Fruit fly (Drosophila melanogaster): Measurements from ENCODE around the gene Pde11.

Gene Pde11

DNA sequence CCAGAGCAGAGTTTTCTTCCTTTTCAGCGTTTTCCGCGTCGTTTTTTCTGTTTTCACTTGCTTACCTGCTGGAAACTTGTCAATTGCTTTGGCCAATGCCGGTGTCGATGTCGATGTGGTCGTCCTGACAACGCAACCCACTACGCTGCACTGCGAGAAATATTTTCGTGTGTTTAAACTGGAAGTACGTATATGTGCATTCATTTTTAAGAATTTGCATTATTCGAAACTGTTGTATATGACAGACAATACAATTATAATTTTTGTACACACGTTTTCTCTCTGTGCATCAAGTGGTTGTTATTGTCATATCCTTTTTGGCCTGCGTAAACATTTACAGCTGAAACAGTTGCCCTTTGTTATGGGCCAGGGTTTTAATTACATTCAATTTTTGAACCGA is 25.9 kb upstream of the Pde11 start, which contains the start of gene IFT46:
TSS of gene IFT46 (minus strand) at position 88 of the 400 bp plus-strand sequence.
- TF ChIP-seq CG12768 (GFP tag; optimal IDR thresholded peaks at IDR 0.05) (no peak), tj (GFP tag; optimal IDR thresholded peaks at IDR 0.05) (no peak), cnc (optimal IDR thresholded peaks at IDR 0.05) (no peak), cic (GFP tag; optimal IDR thresholded peaks at IDR 0.05) (no peak), CG14711 (tag; optimal IDR thresholded peaks at IDR 0.05) (no peak), ovo (GFP tag; optimal IDR thresholded peaks at IDR 0.05) (no peak), CG11617 (GFP tag; optimal IDR thresholded peaks at IDR 0.05) (no peak), Crg-1 (GFP tag; optimal IDR thresholded peaks at IDR 0.05) (no peak), Mnt (GFP tag; optimal IDR thresholded peaks at IDR 0.05) (no peak), pad (GFP tag; optimal IDR thresholded peaks at IDR 0.05) (no peak), CG1620 (GFP tag; optimal IDR thresholded peaks at IDR 0.05) (no peak), Hr96 (GFP tag; optimal IDR thresholded peaks at IDR 0.05) (no peak), CG33017 (tag; optimal IDR thresholded peaks at IDR 0.05) (no peak), CG5204 (GFP tag; optimal IDR thresholded peaks at IDR 0.05) (no peak)

DNA sequence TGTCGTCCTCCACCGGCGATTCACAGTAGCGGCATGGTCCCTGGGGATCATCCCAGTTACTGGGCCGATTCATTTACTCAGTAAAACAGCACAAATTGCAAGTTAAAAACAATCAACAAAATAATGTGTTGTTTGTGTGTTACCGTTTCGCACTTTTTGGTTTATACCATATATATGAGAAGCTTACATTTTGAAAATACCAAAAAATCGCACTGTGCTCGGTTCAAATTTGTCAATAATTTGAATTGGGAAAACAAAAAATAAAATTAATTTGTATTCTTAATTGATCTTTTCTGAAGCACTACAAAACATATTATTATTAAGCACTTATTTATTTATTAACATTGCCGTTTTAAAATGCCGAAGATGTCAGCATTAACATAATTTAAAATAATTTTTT is 22.0 kb upstream of the Pde11 start, which contains the start of gene Atac2:
TSS of gene Atac2 (minus strand) at position 144 of the 400 bp plus-strand sequence.
- TF ChIP-seq CG11617 (GFP tag; optimal IDR thresholded peaks at IDR 0.05) (no peak), Crg-1 (GFP tag; optimal IDR thresholded peaks at IDR 0.05) (no peak), CG5204 (GFP tag; optimal IDR thresholded peaks at IDR 0.05) (no peak), Mnt (GFP tag; optimal IDR thresholded peaks at IDR 0.05) (no peak)

DNA sequence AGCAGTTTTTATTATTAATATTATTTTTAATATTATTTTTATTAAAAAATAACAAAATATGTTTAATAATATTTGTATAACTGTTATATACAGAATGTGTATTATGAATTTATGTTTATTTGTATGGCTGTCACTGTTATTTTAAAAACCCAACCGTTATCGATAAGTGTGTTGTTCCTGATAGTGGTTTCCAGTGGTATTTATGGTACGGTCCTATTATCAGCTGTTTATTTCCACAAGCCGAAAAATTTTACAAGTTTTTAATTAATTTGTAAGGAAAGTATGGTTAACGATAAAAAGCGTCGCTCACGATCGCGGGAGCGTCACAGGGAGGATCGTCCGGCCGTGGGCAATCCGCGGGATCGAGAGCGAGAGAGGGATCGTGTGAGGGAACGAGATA is 16.5 kb upstream of the Pde11 start, which contains the start of gene CG10333:
TSS of gene CG10333 (plus strand) at position 191 of the 400 bp plus-strand sequence.
- no peak for TF ChIP-seq kay (GFP tag; ENCODE audit: borderline replicate concordance)
- TF ChIP-seq CG7101 (tag; optimal IDR thresholded peaks at IDR 0.05): no peak
- TF ChIP-seq ovo (GFP tag; optimal IDR thresholded peaks at IDR 0.05): no peak
- no peak for TF ChIP-seq CG1620 (GFP tag; optimal IDR thresholded peaks at IDR 0.05)
- TF ChIP-seq bab1 (GFP tag; optimal IDR thresholded peaks at IDR 0.05): peak; percentile 11

DNA sequence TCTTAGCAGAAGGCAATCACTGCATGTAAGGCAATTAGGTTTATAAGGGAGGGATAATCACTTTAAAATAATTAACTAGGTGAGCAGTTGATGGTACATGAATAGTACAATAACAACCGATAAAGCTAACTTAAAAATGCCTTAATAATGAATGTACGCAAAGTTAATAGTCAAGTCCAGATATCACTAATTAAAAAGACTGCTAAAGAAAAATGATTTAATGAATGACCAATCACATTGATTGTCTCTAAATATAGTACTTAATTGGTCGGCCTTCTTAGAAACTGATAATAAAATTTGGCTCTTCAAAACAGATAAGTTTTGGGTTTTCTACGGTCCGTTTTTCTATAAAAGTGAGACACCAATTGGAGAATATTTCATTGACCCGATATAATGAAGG is 15.4 kb upstream of the Pde11 start, which contains the start of gene CG31789:
TSS of gene CG31789 (plus strand) at position 380 of the 400 bp plus-strand sequence.
- TF ChIP-seq cic (GFP tag; optimal IDR thresholded peaks at IDR 0.05) (no peak), toe (GFP tag; optimal IDR thresholded peaks at IDR 0.05) (no peak), bab1 (GFP tag; optimal IDR thresholded peaks at IDR 0.05) (no peak), CG33017 (tag; optimal IDR thresholded peaks at IDR 0.05) (no peak), Hr96 (GFP tag; optimal IDR thresholded peaks at IDR 0.05) (no peak), cnc (optimal IDR thresholded peaks at IDR 0.05) (no peak), CG11617 (GFP tag; optimal IDR thresholded peaks at IDR 0.05) (no peak), CG7045 (GFP tag; optimal IDR thresholded peaks at IDR 0.05) (no peak), Mnt (GFP tag; optimal IDR thresholded peaks at IDR 0.05) (no peak), Crg-1 (GFP tag; optimal IDR thresholded peaks at IDR 0.05) (no peak), kay (GFP tag; ENCODE audit: borderline replicate concordance) (no peak), CG1620 (GFP tag; optimal IDR thresholded peaks at IDR 0.05) (no peak), CG5204 (GFP tag; optimal IDR thresholded peaks at IDR 0.05) (no peak), Clk (GFP tag; optimal IDR thresholded peaks at IDR 0.05) (no peak), ovo (GFP tag; optimal IDR thresholded peaks at IDR 0.05) (no peak)

DNA sequence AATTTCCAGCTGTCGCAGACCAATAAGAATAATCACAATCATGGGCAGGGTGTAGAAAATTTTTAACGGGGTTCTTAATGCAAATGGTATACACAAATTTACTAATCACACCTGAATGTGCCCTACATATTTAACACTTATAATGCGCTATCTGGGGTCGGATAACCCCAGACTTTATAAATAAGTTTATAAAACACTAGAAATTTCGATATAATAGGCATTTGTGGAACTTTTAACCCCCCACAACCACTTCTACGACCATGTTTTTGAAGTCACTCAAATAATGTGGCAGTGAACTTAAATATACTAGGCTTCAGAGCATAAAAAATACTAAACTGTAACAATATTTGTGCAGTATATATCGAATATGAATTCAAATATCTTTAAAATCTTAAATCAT is 14.8 kb upstream of the Pde11 start, which contains the start of gene CG10413:
TSS of gene CG10413 (minus strand) at position 264 of the 400 bp plus-strand sequence.
- TF ChIP-seq kay (GFP tag; ENCODE audit: borderline replicate concordance) (no peak), cic (GFP tag; optimal IDR thresholded peaks at IDR 0.05) (peak; percentile 88), CG12768 (GFP tag; optimal IDR thresholded peaks at IDR 0.05) (peak; percentile 98), bab1 (GFP tag; optimal IDR thresholded peaks at IDR 0.05) (peak; percentile 99), cnc (optimal IDR thresholded peaks at IDR 0.05) (no peak), toe (GFP tag; optimal IDR thresholded peaks at IDR 0.05) (peak; percentile 99), tj (GFP tag; optimal IDR thresholded peaks at IDR 0.05) (peak; percentile 88), CG14711 (tag; optimal IDR thresholded peaks at IDR 0.05) (peak; percentile 95), Clk (GFP tag; optimal IDR thresholded peaks at IDR 0.05) (peak; percentile 95), CG7045 (GFP tag; optimal IDR thresholded peaks at IDR 0.05) (peak; percentile 98), CG1620 (GFP tag; optimal IDR thresholded peaks at IDR 0.05) (peak; percentile 99), ovo (GFP tag; optimal IDR thresholded peaks at IDR 0.05) (peak; percentile 96), Crg-1 (GFP tag; optimal IDR thresholded peaks at IDR 0.05) (peak; percentile 98), CG33017 (tag; optimal IDR thresholded peaks at IDR 0.05) (peak; percentile 98), Hr96 (GFP tag; optimal IDR thresholded peaks at IDR 0.05) (peak; percentile 98), Mnt (GFP tag; optimal IDR thresholded peaks at IDR 0.05) (peak; percentile 96), CG5204 (GFP tag; optimal IDR thresholded peaks at IDR 0.05) (peak; percentile 99), CG11617 (GFP tag; optimal IDR thresholded peaks at IDR 0.05) (peak; percentile 98), pad (GFP tag; optimal IDR thresholded peaks at IDR 0.05) (peak; percentile 90), CG7101 (tag; optimal IDR thresholded peaks at IDR 0.05) (peak; percentile 98)

DNA sequence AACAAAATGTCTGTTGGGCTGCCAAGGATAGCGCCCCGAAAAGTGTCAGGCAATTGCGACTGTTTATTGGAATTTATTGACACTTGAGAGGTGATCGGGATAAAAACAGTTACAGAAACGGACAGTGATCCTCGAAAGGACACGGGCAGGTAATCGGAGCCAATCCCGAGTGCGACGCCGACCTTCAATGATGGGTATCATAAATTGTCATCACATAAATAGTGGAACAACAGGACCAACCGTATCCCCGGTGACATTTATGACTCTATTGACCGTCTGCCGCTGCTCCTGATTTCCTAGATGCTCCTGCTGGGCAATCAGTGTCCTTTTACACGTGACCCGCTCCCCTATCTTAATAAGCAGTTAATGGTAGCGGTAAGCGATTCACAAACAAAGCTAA is 9.0 kb upstream of the Pde11 start:
- TF ChIP-seq Clk (GFP tag; optimal IDR thresholded peaks at IDR 0.05): no peak
- TF ChIP-seq CG7045 (GFP tag; optimal IDR thresholded peaks at IDR 0.05): no peak
- TF ChIP-seq pad (GFP tag; optimal IDR thresholded peaks at IDR 0.05): no peak

DNA sequence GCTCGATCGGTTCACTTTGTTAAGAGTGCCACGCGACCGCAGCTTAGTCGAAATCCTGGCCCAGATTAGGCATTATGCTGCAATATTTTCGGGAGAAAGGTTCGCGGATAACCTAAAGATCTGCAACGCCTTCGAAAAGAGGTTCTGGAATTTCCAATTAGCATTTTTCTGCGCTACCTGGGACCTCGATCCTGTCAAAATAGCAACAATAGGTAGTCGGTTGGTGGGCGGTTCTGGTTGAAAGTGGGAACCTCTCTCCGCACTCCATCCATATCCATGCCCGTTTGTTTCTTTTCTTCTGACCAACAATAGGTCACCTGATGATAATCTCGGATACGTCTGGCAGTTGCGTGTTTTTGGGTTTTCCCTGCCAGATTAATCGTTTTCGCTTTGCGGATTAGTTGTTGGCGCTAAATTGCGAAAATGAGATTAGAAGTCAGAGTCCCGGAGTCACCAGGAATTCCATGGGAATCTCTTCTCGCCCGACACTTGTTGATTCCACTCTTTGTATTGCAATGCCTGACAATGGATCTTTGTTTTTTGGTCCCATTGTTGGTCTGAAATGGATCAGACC is 8.1 kb upstream of the Pde11 start:
- no peak for TF ChIP-seq CG1620 (GFP tag; optimal IDR thresholded peaks at IDR 0.05)
- TF ChIP-seq kay (GFP tag; ENCODE audit: borderline replicate concordance): no peak
- TF ChIP-seq cic (GFP tag; optimal IDR thresholded peaks at IDR 0.05): no peak
- TF ChIP-seq CG12768 (GFP tag; optimal IDR thresholded peaks at IDR 0.05): no peak
- no peak for TF ChIP-seq CG14711 (tag; optimal IDR thresholded peaks at IDR 0.05)
- TF ChIP-seq CG7101 (tag; optimal IDR thresholded peaks at IDR 0.05): no peak
- TF ChIP-seq CG7045 (GFP tag; optimal IDR thresholded peaks at IDR 0.05): no peak
- no peak for TF ChIP-seq Mnt (GFP tag; optimal IDR thresholded peaks at IDR 0.05)
- TF ChIP-seq CG11617 (GFP tag; optimal IDR thresholded peaks at IDR 0.05): no peak
- no peak for TF ChIP-seq bab1 (GFP tag; optimal IDR thresholded peaks at IDR 0.05)
- TF ChIP-seq Crg-1 (GFP tag; optimal IDR thresholded peaks at IDR 0.05): no peak
- TF ChIP-seq Clk (GFP tag; optimal IDR thresholded peaks at IDR 0.05): no peak
- no peak for TF ChIP-seq Hr96 (GFP tag; optimal IDR thresholded peaks at IDR 0.05)
- no peak for TF ChIP-seq pad (GFP tag; optimal IDR thresholded peaks at IDR 0.05)
- no peak for TF ChIP-seq CG5204 (GFP tag; optimal IDR thresholded peaks at IDR 0.05)
- no peak for TF ChIP-seq tj (GFP tag; optimal IDR thresholded peaks at IDR 0.05)
- TF ChIP-seq ovo (GFP tag; optimal IDR thresholded peaks at IDR 0.05): no peak
- TF ChIP-seq toe (GFP tag; optimal IDR thresholded peaks at IDR 0.05): no peak
- no peak for TF ChIP-seq CG33017 (tag; optimal IDR thresholded peaks at IDR 0.05)
- no peak for TF ChIP-seq cnc (optimal IDR thresholded peaks at IDR 0.05)
